Worm (Caenorhabditis elegans): Measurements from ENCODE around the gene F14H8.5.

Gene F14H8.5

ce11 chrV:15012542-15013301, 8.1 kb upstream of the F14H8.5 start:
- TF ChIP-seq elt-3 (tag; optimal IDR thresholded peaks at IDR 0.05) (no peak), sem-2 (GFP tag; optimal IDR thresholded peaks at IDR 0.05) (peak; percentile 10), mls-2 (tag; optimal IDR thresholded peaks at IDR 0.05) (no peak)

DNA sequence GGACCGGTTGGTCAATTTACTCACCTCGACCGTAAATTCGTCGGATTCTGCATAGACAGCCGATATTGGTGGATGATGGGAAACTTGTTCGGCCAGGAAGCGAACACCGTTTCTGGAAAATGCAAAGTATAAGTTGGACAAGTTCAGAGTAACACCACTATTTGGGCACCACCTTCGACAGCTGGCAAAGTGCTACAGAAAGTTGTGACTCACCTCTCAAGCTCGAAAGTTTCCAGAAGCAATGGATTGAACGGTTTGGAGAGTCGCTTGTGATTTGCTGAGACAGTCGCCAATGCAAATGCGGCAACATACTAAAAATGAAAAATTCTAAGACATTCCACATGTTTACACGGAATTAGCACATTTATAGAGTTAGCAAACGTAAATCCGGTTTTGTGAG, 7.5 kb upstream of the F14H8.5 start:
- TF ChIP-seq flh-1 (GFP tag; optimal IDR thresholded peaks at IDR 0.05), result no peak
- TF ChIP-seq sptf-1 (tag; optimal IDR thresholded peaks at IDR 0.05), result no peak

ce11 chrV:15014164-15014563, 6.7 kb upstream of the F14H8.5 start, which contains the start of gene obr-2:
TSS of gene obr-2 (minus strand) at chrV:15014264.
- TF ChIP-seq hlh-1 (tag; optimal IDR thresholded peaks at IDR 0.05) (no peak), nhr-2 (tag; optimal IDR thresholded peaks at IDR 0.05) (no peak), pha-4 (tag; optimal IDR thresholded peaks at IDR 0.05) (no peak), nhr-237 (tag; optimal IDR thresholded peaks at IDR 0.05) (no peak), lsy-2 (tag; optimal IDR thresholded peaks at IDR 0.05) (no peak), mep-1 (tag; optimal IDR thresholded peaks at IDR 0.05) (no peak), snpc-4 (tag; optimal IDR thresholded peaks at IDR 0.05) (no peak), M03D4.4 (tag; optimal IDR thresholded peaks at IDR 0.05) (no peak), unc-39 (tag; optimal IDR thresholded peaks at IDR 0.05) (no peak)

- TF ChIP-seq unc-120 (tag; optimal IDR thresholded peaks at IDR 0.05; ENCODE audit: poor library complexity, severe bottlenecking), result peak; percentile 6
- TF ChIP-seq nhr-237 (tag; optimal IDR thresholded peaks at IDR 0.05), result no peak
- TF ChIP-seq pha-4 (tag; optimal IDR thresholded peaks at IDR 0.05), result no peak
- no peak for TF ChIP-seq nhr-12 (tag; optimal IDR thresholded peaks at IDR 0.05)
These were observed 5.0 kb upstream of the F14H8.5 start for ce11 chrV:15015799-15016198.

DNA sequence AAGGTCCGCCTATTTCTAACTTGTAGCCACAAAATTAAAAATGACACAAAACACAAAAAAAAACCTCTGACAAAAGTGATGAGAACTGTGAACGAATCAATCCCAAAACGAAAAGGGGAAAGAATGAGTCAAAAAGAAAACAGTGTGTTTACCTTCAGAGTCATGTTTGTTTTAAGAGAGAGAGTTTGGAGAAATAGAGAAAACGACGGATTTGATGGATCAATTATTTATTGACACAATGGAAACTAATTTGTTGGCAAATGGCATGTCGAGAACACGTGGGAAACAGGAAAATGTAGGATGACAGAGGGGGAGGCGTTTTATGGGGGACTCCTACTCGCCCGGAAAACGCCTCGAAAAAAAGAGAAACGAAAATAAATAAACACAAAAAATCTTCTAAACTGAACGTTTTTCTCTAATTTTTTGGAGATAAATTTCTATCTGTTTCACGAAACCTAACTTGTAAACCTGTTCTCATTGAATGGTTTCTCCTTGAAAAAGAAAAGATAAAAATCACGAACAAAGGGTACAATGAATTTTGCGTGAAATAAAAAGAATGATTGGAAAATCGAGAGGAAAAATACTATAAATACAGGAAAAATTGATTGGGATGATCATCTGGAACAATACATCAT, 3.9 kb upstream of the F14H8.5 start:
- TF ChIP-seq lsy-2 (tag; optimal IDR thresholded peaks at IDR 0.05) (no peak), mab-5 (tag; optimal IDR thresholded peaks at IDR 0.05) (no peak), sptf-1 (tag; optimal IDR thresholded peaks at IDR 0.05) (no peak), ceh-39 (tag; optimal IDR thresholded peaks at IDR 0.05) (no peak), flh-1 (GFP tag; optimal IDR thresholded peaks at IDR 0.05) (no peak), ceh-83 (GFP tag; optimal IDR thresholded peaks at IDR 0.05) (no peak)

DNA sequence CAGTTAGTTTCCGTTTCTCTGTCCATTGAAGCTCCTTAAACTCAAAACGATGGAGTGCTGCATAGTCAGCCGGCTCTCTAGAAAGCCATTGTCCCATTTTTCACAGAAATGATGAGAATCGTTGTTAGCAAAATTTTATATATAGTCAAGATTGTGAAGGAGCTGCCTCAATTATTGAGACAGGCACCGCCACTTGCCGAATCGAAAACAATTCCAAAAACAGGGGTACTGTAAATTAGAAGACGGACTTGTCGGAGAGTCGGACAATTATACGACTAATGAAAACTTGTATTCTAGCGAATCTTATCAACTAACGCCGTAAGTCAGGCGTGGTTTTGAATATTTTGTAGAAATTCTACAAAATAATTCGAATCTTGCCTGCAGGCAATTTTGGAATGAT, 603 bp upstream of the F14H8.5 start, which contains the start of gene F14H8.2:
F14H8.2 (minus strand) TSS at position 101 of the 400 bp plus-strand sequence.
- TF ChIP-seq unc-62 (GFP tag; optimal IDR thresholded peaks at IDR 0.05), result no peak
- no peak for TF ChIP-seq ceh-43 (GFP tag; optimal IDR thresholded peaks at IDR 0.05)
- TF ChIP-seq lin-13 (tag; optimal IDR thresholded peaks at IDR 0.05), result no peak
- no peak for TF ChIP-seq ztf-11 (tag; optimal IDR thresholded peaks at IDR 0.05)
- no peak for TF ChIP-seq zip-8 (tag; optimal IDR thresholded peaks at IDR 0.05)
- TF ChIP-seq ceh-39 (tag; optimal IDR thresholded peaks at IDR 0.05), result no peak
- no peak for TF ChIP-seq mls-2 (tag; optimal IDR thresholded peaks at IDR 0.05)
- TF ChIP-seq unc-120 (tag; optimal IDR thresholded peaks at IDR 0.05; ENCODE audit: poor library complexity, severe bottlenecking), result no peak
- no peak for TF ChIP-seq ceh-83 (GFP tag; optimal IDR thresholded peaks at IDR 0.05)
- no peak for TF ChIP-seq nhr-12 (tag; optimal IDR thresholded peaks at IDR 0.05)
- TF ChIP-seq blmp-1 (tag; optimal IDR thresholded peaks at IDR 0.05), result no peak
- no peak for TF ChIP-seq snpc-4 (tag; optimal IDR thresholded peaks at IDR 0.05)
- no peak for TF ChIP-seq tbx-8 (GFP tag; optimal IDR thresholded peaks at IDR 0.05)
- no peak for TF ChIP-seq mep-1 (tag; optimal IDR thresholded peaks at IDR 0.05)
- TF ChIP-seq flh-1 (GFP tag; optimal IDR thresholded peaks at IDR 0.05), result no peak

ce11 chrV:15023544-15023943, 2.7 kb downstream of the F14H8.5 start, which contains the start of gene F14H8.4:
TSS of gene F14H8.4 (plus strand) at chrV:15023844.
- TF ChIP-seq sem-2 (GFP tag; optimal IDR thresholded peaks at IDR 0.05) (no peak), unc-62 (GFP tag; optimal IDR thresholded peaks at IDR 0.05) (no peak), nhr-76 (tag; optimal IDR thresholded peaks at IDR 0.05) (no peak), flh-1 (GFP tag; optimal IDR thresholded peaks at IDR 0.05) (no peak), mab-5 (tag; optimal IDR thresholded peaks at IDR 0.05) (no peak), lsy-2 (tag; optimal IDR thresholded peaks at IDR 0.05) (no peak), hlh-1 (tag; optimal IDR thresholded peaks at IDR 0.05) (no peak), tbx-8 (GFP tag; optimal IDR thresholded peaks at IDR 0.05) (no peak), nhr-2 (tag; optimal IDR thresholded peaks at IDR 0.05) (no peak), ceh-83 (GFP tag; optimal IDR thresholded peaks at IDR 0.05) (no peak), elt-3 (tag; optimal IDR thresholded peaks at IDR 0.05) (no peak), M03D4.4 (tag; optimal IDR thresholded peaks at IDR 0.05) (no peak), mls-2 (tag; optimal IDR thresholded peaks at IDR 0.05) (no peak), ceh-43 (GFP tag; optimal IDR thresholded peaks at IDR 0.05) (no peak), sptf-1 (tag; optimal IDR thresholded peaks at IDR 0.05) (no peak)
